Fruit fly (Drosophila melanogaster) whole organism, embryonic: ENCODE data around the gene Twdlalpha.
A peak's percentile ranks its signal among the peaks of the same experiment; 100 is the strongest.

Experiments
- ATbp ChIP-seq: fragments of 200-800 bp; sonication (Bioruptor generic); optimal IDR thresholded peaks from 2 replicates; lab custom pipeline; 2017; ENCODE audit warnings: missing biosample characterization, mild to moderate bottlenecking, missing genetic modification characterization, missing genetic modification reagents
- Antp ChIP-seq: fragments of 200-800 bp; sonication (Bioruptor generic); optimal IDR thresholded peaks from 3 replicates; lab custom pipeline; 2016; ENCODE audit warnings: missing biosample characterization, missing genetic modification characterization
- Atf-2 ChIP-seq: fragments of 200-800 bp; sonication (Bioruptor generic); optimal IDR thresholded peaks from 2 replicates; lab custom pipeline; 2016; ENCODE audit warnings: missing biosample characterization, missing genetic modification characterization
- Atf3 ChIP-seq: fragments of 200-800 bp; sonication (Bioruptor generic); optimal IDR thresholded peaks from 3 replicates; lab custom pipeline; 2016; ENCODE audit warnings: missing biosample characterization, missing genetic modification characterization
- C15 ChIP-seq: fragments of 200-800 bp; sonication (Bioruptor generic); IDR thresholded peaks from 3 replicates; pipeline ENCODE4 v1.3.6; 2022; ENCODE audit warnings: missing biosample characterization, missing genetic modification characterization
- CG11696 ChIP-seq: fragments of 200-800 bp; sonication (Bioruptor generic); IDR thresholded peaks from 2 replicates; pipeline ENCODE4 v1.3.6; 2022; ENCODE audit warnings: missing biosample characterization, missing genetic modification characterization
- CG15269 ChIP-seq: fragments of 200-800 bp; sonication (Bioruptor generic); optimal IDR thresholded peaks from 2 replicates; lab custom pipeline; 2018; ENCODE audit warnings: missing biosample characterization, mild to moderate bottlenecking, missing genetic modification characterization, moderate library complexity
- CG15696 ChIP-seq: fragments of 200-800 bp; sonication (Bioruptor generic); optimal IDR thresholded peaks from 2 replicates; lab custom pipeline; 2019; ENCODE audit warnings: missing biosample characterization, mild to moderate bottlenecking, missing genetic modification characterization, moderate library complexity
- CG1603 ChIP-seq: fragments of 200-800 bp; sonication (Bioruptor generic); optimal IDR thresholded peaks from 2 replicates; lab custom pipeline; 2019; ENCODE audit warnings: missing biosample characterization, mild to moderate bottlenecking, missing genetic modification characterization, moderate library complexity
- CG1792 ChIP-seq: fragments of 200-800 bp; sonication (Bioruptor generic); optimal IDR thresholded peaks from 2 replicates; lab custom pipeline; 2016; ENCODE audit warnings: missing biosample characterization, missing genetic modification characterization
- CG2116 ChIP-seq: fragments of 200-800 bp; sonication (Bioruptor generic); optimal IDR thresholded peaks from 3 replicates; lab custom pipeline; 2018; ENCODE audit warnings: missing biosample characterization, mild to moderate bottlenecking, missing genetic modification characterization
- CG2678 ChIP-seq: fragments of 200-800 bp; sonication (Bioruptor generic); optimal IDR thresholded peaks from 3 replicates; lab custom pipeline; 2019; ENCODE audit warnings: missing biosample characterization, mild to moderate bottlenecking, missing genetic modification characterization, moderate library complexity
- CG30431 ChIP-seq: fragments of 200-800 bp; sonication (Bioruptor generic); optimal IDR thresholded peaks from 2 replicates; lab custom pipeline; 2017; ENCODE audit warnings: missing biosample characterization, missing genetic modification characterization
- CG3163 ChIP-seq: fragments of 200-800 bp; sonication (Bioruptor generic); optimal IDR thresholded peaks from 3 replicates; lab custom pipeline; 2016; ENCODE audit warnings: missing biosample characterization, missing genetic modification characterization
- CG33557 ChIP-seq: fragments of 200-800 bp; sonication (Bioruptor generic); optimal IDR thresholded peaks from 2 replicates; lab custom pipeline; 2019; ENCODE audit warnings: missing biosample characterization, mild to moderate bottlenecking, missing genetic modification characterization, moderate library complexity
- CG6689 ChIP-seq: fragments of 200-800 bp; sonication (Bioruptor generic); IDR thresholded peaks from 2 replicates; pipeline ENCODE4 v1.3.6; 2022; ENCODE audit warnings: missing biosample characterization, missing genetic modification characterization
- CG7745 ChIP-seq: fragments of 200-800 bp; sonication (Bioruptor generic); optimal IDR thresholded peaks from 2 replicates; lab custom pipeline; 2018; ENCODE audit warnings: missing biosample characterization, mild to moderate bottlenecking, missing genetic modification characterization, moderate library complexity
- CG9215 ChIP-seq: fragments of 200-800 bp; sonication (Bioruptor generic); IDR thresholded peaks from 2 replicates; pipeline ENCODE4 v1.3.6; 2022; ENCODE audit warnings: missing biosample characterization, missing genetic modification characterization
- CTCF ChIP-seq: fragments of 200-800 bp; sonication (Bioruptor generic); optimal IDR thresholded peaks from 2 replicates; lab custom pipeline; 2017; ENCODE audit warnings: missing biosample characterization, mild to moderate bottlenecking, missing genetic modification characterization, moderate library complexity
- Dbx ChIP-seq: fragments of 200-800 bp; sonication (Bioruptor generic); IDR thresholded peaks from 3 replicates; pipeline ENCODE4 v1.3.6; 2022; ENCODE audit warnings: missing biosample characterization, missing genetic modification characterization
- Dip2 ChIP-seq: fragments of 200-800 bp; sonication (Bioruptor generic); IDR thresholded peaks from 2 replicates; pipeline ENCODE4 v1.3.6; 2022; ENCODE audit warnings: missing biosample characterization, missing genetic modification characterization
- Dip3 ChIP-seq: fragments of 200-800 bp; sonication (Bioruptor generic); optimal IDR thresholded peaks from 3 replicates; lab custom pipeline; 2016; ENCODE audit warnings: missing biosample characterization, missing genetic modification characterization
- Drgx ChIP-seq: fragments of 200-800 bp; sonication (Bioruptor generic); IDR thresholded peaks from 2 replicates; pipeline ENCODE4 v1.3.6; 2022; ENCODE audit warnings: missing biosample characterization, missing genetic modification characterization
- GATAe ChIP-seq: fragments of 200-800 bp; sonication (Bioruptor generic); conservative IDR thresholded peaks from 2 replicates; pipeline ENCODE4 v1.3.6; 2022; ENCODE audit warnings: missing biosample characterization, missing genetic modification characterization
- Gug ChIP-seq: fragments of 200-800 bp; sonication (Bioruptor generic); IDR thresholded peaks from 4 replicates; pipeline ENCODE4 v1.3.6; 2022; ENCODE audit warnings: missing biosample characterization, missing genetic modification characterization
- Lim3 ChIP-seq: fragments of 200-800 bp; sonication (Bioruptor generic); IDR thresholded peaks from 2 replicates; pipeline ENCODE4 v1.3.6; 2022; ENCODE audit warnings: missing biosample characterization, missing genetic modification characterization
- Nf-YA ChIP-seq: fragments of 200-800 bp; sonication (Bioruptor generic); IDR thresholded peaks from 2 replicates; pipeline ENCODE4 v1.3.6; 2022; ENCODE audit warnings: missing biosample characterization, missing genetic modification characterization
- Rx ChIP-seq: fragments of 200-800 bp; sonication (Bioruptor generic); IDR thresholded peaks from 2 replicates; pipeline ENCODE4 v1.3.6; 2022; ENCODE audit warnings: missing biosample characterization, missing genetic modification characterization
- Sox100B ChIP-seq: fragments of 200-800 bp; sonication (Bioruptor generic); optimal IDR thresholded peaks from 3 replicates; lab custom pipeline; 2018; ENCODE audit warnings: missing biosample characterization, mild to moderate bottlenecking, missing genetic modification characterization
- Sox102F ChIP-seq: fragments of 200-800 bp; sonication (Bioruptor generic); optimal IDR thresholded peaks from 2 replicates; lab custom pipeline; 2018; ENCODE audit warnings: missing biosample characterization, mild to moderate bottlenecking, missing genetic modification characterization, moderate library complexity
- Vsx1 ChIP-seq: fragments of 200-800 bp; sonication (Bioruptor generic); optimal IDR thresholded peaks from 2 replicates; lab custom pipeline; 2017; ENCODE audit warnings: missing biosample characterization, mild to moderate bottlenecking, missing genetic modification characterization, missing genetic modification reagents
- YL-1 ChIP-seq: fragments of 200-800 bp; sonication (Bioruptor generic); optimal IDR thresholded peaks from 3 replicates; lab custom pipeline; 2017; ENCODE audit warnings: missing biosample characterization, mild to moderate bottlenecking, missing genetic modification characterization
- bigmax ChIP-seq: fragments of 200-800 bp; sonication (Bioruptor generic); optimal IDR thresholded peaks from 2 replicates; lab custom pipeline; 2018; ENCODE audit warnings: missing biosample characterization, mild to moderate bottlenecking, missing genetic modification characterization
- bowl ChIP-seq: fragments of 200-800 bp; sonication (Bioruptor generic); IDR thresholded peaks from 2 replicates; pipeline ENCODE4 v1.3.6; 2022; ENCODE audit warnings: missing biosample characterization, missing genetic modification characterization
- disco-r ChIP-seq: fragments of 200-800 bp; sonication (Bioruptor generic); optimal IDR thresholded peaks from 2 replicates; lab custom pipeline; 2016; ENCODE audit warnings: missing biosample characterization, missing genetic modification characterization
- ems ChIP-seq: fragments of 200-800 bp; sonication (Bioruptor generic); optimal IDR thresholded peaks from 3 replicates; lab custom pipeline; 2016; ENCODE audit warnings: missing biosample characterization, missing genetic modification characterization
- esg ChIP-seq: fragments of 200-800 bp; sonication (Bioruptor generic); conservative IDR thresholded peaks from 2 replicates; pipeline ENCODE4 v1.3.6; 2022; ENCODE audit warnings: missing biosample characterization, missing genetic modification characterization
- fd64A ChIP-seq: fragments of 200-800 bp; sonication (Bioruptor generic); optimal IDR thresholded peaks from 3 replicates; lab custom pipeline; 2018; ENCODE audit warnings: missing biosample characterization, mild to moderate bottlenecking, missing genetic modification characterization
- fu2 ChIP-seq: fragments of 200-800 bp; sonication (Bioruptor generic); optimal IDR thresholded peaks from 2 replicates; lab custom pipeline; 2016; ENCODE audit warnings: missing biosample characterization, missing genetic modification characterization
- gfzf ChIP-seq: fragments of 200-800 bp; sonication (Bioruptor generic); optimal IDR thresholded peaks from 2 replicates; lab custom pipeline; 2016; ENCODE audit warnings: missing biosample characterization, mild to moderate bottlenecking, missing genetic modification characterization, moderate library complexity
- grau ChIP-seq: fragments of 200-800 bp; optimal IDR thresholded peaks from 3 replicates; lab custom pipeline; 2019; ENCODE audit warnings: missing biosample characterization, mild to moderate bottlenecking, missing genetic modification characterization, moderate library complexity
- ind ChIP-seq: fragments of 200-800 bp; sonication (Bioruptor generic); optimal IDR thresholded peaks from 3 replicates; lab custom pipeline; 2016; ENCODE audit warnings: missing biosample characterization, missing genetic modification characterization
- kni ChIP-seq: fragments of 200-800 bp; sonication (Bioruptor generic); optimal IDR thresholded peaks from 3 replicates; lab custom pipeline; 2017; ENCODE audit warnings: mild to moderate bottlenecking, missing biosample characterization, missing genetic modification reagents, missing genetic modification characterization
- luna ChIP-seq: fragments of 200-800 bp; sonication (Bioruptor generic); optimal IDR thresholded peaks from 2 replicates; lab custom pipeline; 2016; ENCODE audit warnings: missing biosample characterization, missing genetic modification characterization
- mld ChIP-seq: fragments of 200-800 bp; sonication (Bioruptor generic); IDR thresholded peaks from 3 replicates; pipeline ENCODE4 v1.3.6; 2022; ENCODE audit warnings: missing biosample characterization, missing genetic modification characterization; ENCODE audit not compliant: partially characterized antibody
- pum ChIP-seq: fragments of 200-800 bp; sonication (Bioruptor generic); optimal IDR thresholded peaks from 2 replicates; lab custom pipeline; 2016; ENCODE audit warnings: missing biosample characterization, missing genetic modification characterization
- repo ChIP-seq: fragments of 200-800 bp; sonication (Bioruptor generic); optimal IDR thresholded peaks from 2 replicates; lab custom pipeline; 2016; ENCODE audit warnings: missing biosample characterization, missing genetic modification characterization
- scrt ChIP-seq: fragments of 200-800 bp; sonication (Bioruptor generic); optimal IDR thresholded peaks from 2 replicates; lab custom pipeline; 2018; ENCODE audit warnings: missing biosample characterization, mild to moderate bottlenecking, missing genetic modification characterization, moderate library complexity
- sisA ChIP-seq: fragments of 200-800 bp; sonication (Bioruptor generic); IDR thresholded peaks from 2 replicates; pipeline ENCODE4 v1.3.6; 2022; ENCODE audit warnings: missing biosample characterization, missing genetic modification characterization
- tgo ChIP-seq: fragments of 200-800 bp; sonication (Bioruptor generic); IDR thresholded peaks from 3 replicates; pipeline ENCODE4 v1.3.6; 2022; ENCODE audit warnings: missing biosample characterization, missing genetic modification characterization
- trh ChIP-seq: fragments of 200-800 bp; sonication (Bioruptor generic); optimal IDR thresholded peaks from 2 replicates; lab custom pipeline; 2016; ENCODE audit warnings: missing biosample characterization, missing genetic modification characterization

The Twdlalpha gene

DNA sequence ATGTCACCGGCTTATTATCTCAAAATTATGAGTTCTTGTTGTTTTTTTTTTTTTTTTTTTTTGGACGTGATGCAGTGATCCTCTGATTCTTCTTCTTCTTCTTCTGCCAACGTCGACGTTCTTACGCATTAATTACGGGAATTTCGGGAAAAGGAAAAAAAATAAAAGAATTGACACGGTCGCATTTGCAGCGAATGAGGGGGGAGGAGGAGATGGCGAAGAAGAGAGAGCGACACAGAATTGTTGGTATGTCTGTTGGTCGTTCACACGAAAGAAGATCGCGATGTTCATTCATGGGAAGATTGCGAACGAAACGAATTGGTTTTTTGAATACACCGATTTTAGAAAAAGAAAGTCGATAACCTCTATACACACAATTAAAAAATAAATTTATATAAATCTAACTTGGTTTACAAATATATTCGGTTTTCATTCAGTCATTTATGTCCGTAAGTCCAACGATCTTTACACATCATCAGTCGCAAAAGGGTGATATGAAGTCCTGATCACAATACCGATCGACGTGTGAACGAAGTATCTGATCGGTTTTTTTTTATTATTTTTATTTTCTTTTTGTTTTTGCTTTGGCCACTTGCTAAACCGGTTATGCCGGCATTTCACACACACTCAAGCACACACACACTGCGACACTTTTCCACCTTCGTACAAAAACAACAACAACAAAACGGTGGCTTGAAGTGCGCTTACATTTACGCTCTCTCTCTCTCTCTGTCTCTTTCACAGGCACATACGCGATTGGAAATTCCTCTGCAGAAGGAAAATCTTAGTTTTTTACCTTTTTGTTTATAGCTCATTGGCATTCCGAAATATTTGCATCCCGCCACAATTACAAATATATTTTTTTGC, 8.3 kb downstream of the Twdlalpha start (continued):
- TF ChIP-seq esg (GFP tag; lab: Robert Waterston, UW) (peak; percentile 36; the same call in 1 of the 2 replicates), CG33557 (GFP tag; lab: Kevin White, UChicago) (peak; percentile 82), kni (GFP tag; lab: Kevin White, UChicago) (peak; percentile 66), repo (GFP tag; lab: Kevin White, UChicago) (no peak), CG6689 (peak; percentile 75), bowl (GFP tag; lab: Robert Waterston, UW) (no peak), Atf-2 (no peak), luna (no peak), CG7745 (no peak), CG1603 (tag; lab: Kevin White, UChicago) (peak; percentile 29), Nf-YA (no peak), pum (GFP tag; lab: Kevin White, UChicago) (peak; percentile 7), CG2678 (tag; lab: Kevin White, UChicago) (peak; percentile 87), ATbp (GFP tag; lab: Kevin White, UChicago) (peak; percentile 73), gfzf (GFP tag; lab: Kevin White, UChicago) (no peak), trh (GFP tag; lab: Kevin White, UChicago) (no peak), scrt (peak; percentile 73), Sox102F (GFP tag; lab: Kevin White, UChicago) (peak; percentile 71), Dbx (GFP tag; lab: Robert Waterston, UW) (no peak), Lim3 (GFP tag; lab: Robert Waterston, UW) (no peak), sisA (GFP tag; lab: Robert Waterston, UW) (no peak), CG15696 (tag; lab: Kevin White, UChicago) (peak; percentile 83), grau (peak; percentile 81), CG1792 (GFP tag; lab: Kevin White, UChicago) (no peak), Vsx1 (GFP tag; lab: Kevin White, UChicago) (peak; percentile 62), ind (GFP tag; lab: Kevin White, UChicago) (peak; percentile 36), CG3163 (no peak), CG15269 (tag; lab: Kevin White, UChicago) (peak; percentile 81), Dip3 (no peak), CG11696 (peak; percentile 15; the same call in 1 of the 2 replicates), Atf3 (GFP tag; lab: Kevin White, UChicago) (no peak), GATAe (GFP tag; lab: Robert Waterston, UW) (no peak), YL-1 (GFP tag; lab: Kevin White, UChicago) (peak; percentile 4), bigmax (no peak), Dip2 (GFP tag; lab: Robert Waterston, UW) (no peak), Sox100B (GFP tag; lab: Kevin White, UChicago) (peak; percentile 81), CG2116 (peak; percentile 42), CTCF (GFP tag; lab: Kevin White, UChicago) (no peak), Gug (GFP tag; lab: Robert Waterston, UW) (no peak), tgo (GFP tag; lab: Robert Waterston, UW) (peak; percentile 47; the same call in 1 of the 3 replicates), ems (GFP tag; lab: Kevin White, UChicago) (no peak), CG9215 (GFP tag; lab: Robert Waterston, UW) (no peak), Antp (GFP tag; lab: Kevin White, UChicago) (no peak), CG30431 (GFP tag; lab: Kevin White, UChicago) (peak; percentile 54), Rx (no peak), mld (GFP tag; lab: Robert Waterston, UW) (no peak), fu2 (GFP tag; lab: Kevin White, UChicago) (no peak), fd64A (GFP tag; lab: Kevin White, UChicago) (peak; percentile 59), C15 (GFP tag; lab: Robert Waterston, UW) (no peak), disco-r (no peak), Drgx (GFP tag; lab: Robert Waterston, UW) (peak; percentile 86)
